Worm (Caenorhabditis elegans) whole organism, midembryonic: Measurements from ENCODE around the gene T19D7.7.

Experiments used
- med-1 ChIP-seq: sonication (generic microtip); optimal IDR thresholded peaks from 2 replicates; lab custom pipeline; 2017; ENCODE audit warnings: missing genetic modification characterization, mild to moderate bottlenecking, missing compliant biosample characterization, antibody characterized with exemption, missing genetic modification reagents; ENCODE audit not compliant: insufficient read depth
- ztf-23 ChIP-seq: fragments of 200-800 bp; sonication (Bioruptor generic); IDR thresholded peaks from 2 replicates; pipeline ENCODE4 v1.3.6; 2022; ENCODE audit warnings: missing genetic modification reagents, missing genetic modification characterization, missing compliant biosample characterization
- ztf-29 ChIP-seq: fragments of 200-800 bp; sonication (Bioruptor generic); IDR thresholded peaks from 2 replicates; pipeline ENCODE4 v1.3.6; 2022; ENCODE audit warnings: missing genetic modification reagents, missing genetic modification characterization, missing compliant biosample characterization

ce11 chrX:642817-643216 is 38.0 kb downstream of the T19D7.7 start:
- TF ChIP-seq ztf-23 (no peak), med-1 (GFP tag; lab: Kevin White, UChicago) (no peak), ztf-29 (GFP tag; lab: Robert Waterston, UW) (no peak)
